Fruit fly (Drosophila melanogaster) whole organism, larva: ENCODE results near the gene Ilp5.

Experiments
- noc ChIP-seq: fragments of 200-800 bp; sonication (Bioruptor generic); optimal IDR thresholded peaks from 3 replicates; lab custom pipeline; 2019; ENCODE audit warnings: missing biosample characterization, mild to moderate bottlenecking, missing genetic modification characterization, moderate library complexity

Ilp5 gene

dm6 chr3L:9848744-9849143, 25.0 kb upstream of the Ilp5 start:
- TF ChIP-seq noc = no peak

dm6 chr3L:9847420-9847977, 23.8 kb upstream of the Ilp5 start:
- peak; percentile 82 for TF ChIP-seq noc

dm6 chr3L:9846577-9847342, 23.1 kb upstream of the Ilp5 start:
- no peak for TF ChIP-seq noc

dm6 chr3L:9845980-9846538, 22.4 kb upstream of the Ilp5 start:
- TF ChIP-seq noc = no peak

dm6 chr3L:9842043-9842442, 18.3 kb upstream of the Ilp5 start:
- no peak for TF ChIP-seq noc

dm6 chr3L:9840710-9841109, 17.0 kb upstream of the Ilp5 start:
- TF ChIP-seq noc = no peak

- no peak for TF ChIP-seq noc
These were observed 14.8 kb upstream of the Ilp5 start, which contains the start of gene Cdk8 for dm6 chr3L:9838534-9838933. TSS of gene Cdk8 (minus strand) at chr3L:9838670.

dm6 chr3L:9837053-9837452, 13.4 kb upstream of the Ilp5 start:
- TF ChIP-seq noc = no peak

- TF ChIP-seq noc = no peak
These were observed 12.9 kb upstream of the Ilp5 start, which contains the start of gene I-2 for dm6 chr3L:9836524-9837047. TSS of gene I-2 (minus strand) at chr3L:9836805.

dm6 chr3L:9832125-9832524, 8.4 kb upstream of the Ilp5 start:
- TF ChIP-seq noc = no peak

- TF ChIP-seq noc = no peak
These were observed 6.1 kb upstream of the Ilp5 start for dm6 chr3L:9829639-9830341.

- no peak for TF ChIP-seq noc
These were observed 5.5 kb upstream of the Ilp5 start for dm6 chr3L:9829154-9829553.

dm6 chr3L:9824226-9824625, 529 bp upstream of the Ilp5 start:
- no peak for TF ChIP-seq noc

- TF ChIP-seq noc = no peak
These were observed 2.5 kb downstream of the Ilp5 start for dm6 chr3L:9821138-9821681.

- TF ChIP-seq noc = no peak
These were observed 3.4 kb downstream of the Ilp5 start for dm6 chr3L:9820248-9820647.

- no peak for TF ChIP-seq noc
These were observed 8.0 kb downstream of the Ilp5 start for dm6 chr3L:9815705-9816104.

dm6 chr3L:9814621-9815020, 9.1 kb downstream of the Ilp5 start:
- no peak for TF ChIP-seq noc
